Worm (Caenorhabditis elegans): Measurements from ENCODE around the gene R11A8.1.

Gene R11A8.1

ce11 chrIV:10403193-10404058 is 46.5 kb upstream of the R11A8.1 start, which contains the start of gene gpa-7 (continued):
- TF ChIP-seq set-16 (GFP tag; IDR thresholded peaks at IDR 0.05) (peak; percentile 72), sdz-12 (GFP tag; optimal IDR thresholded peaks at IDR 0.05) (no peak), cey-2 (tag; optimal IDR thresholded peaks at IDR 0.05; ENCODE audit: borderline replicate concordance, insufficient read depth) (no peak), zip-2 (tag; optimal IDR thresholded peaks at IDR 0.05) (no peak), ZK337.2 (GFP tag; IDR thresholded peaks at IDR 0.05) (no peak), fkh-10 (GFP tag; optimal IDR thresholded peaks at IDR 0.05) (peak; percentile 81), D1046.2 (GFP tag; IDR thresholded peaks at IDR 0.05) (no peak), nhr-42 (GFP tag; IDR thresholded peaks at IDR 0.05) (no peak), pha-4 (GFP tag; IDR thresholded peaks at IDR 0.05) (no peak), pha-4 (tag; optimal IDR thresholded peaks at IDR 0.05) (no peak), ceh-32 (tag; optimal IDR thresholded peaks at IDR 0.05; ENCODE audit: poor library complexity) (peak; percentile 45), T20F7.1 (GFP tag; optimal IDR thresholded peaks at IDR 0.05) (no peak), lin-1 (GFP tag; IDR thresholded peaks at IDR 0.05) (no peak), mxl-2 (GFP tag; conservative IDR thresholded peaks at IDR 0.05) (no peak), egl-27 (tag; optimal IDR thresholded peaks at IDR 0.05) (no peak), daf-8 (GFP tag; IDR thresholded peaks at IDR 0.05) (no peak), unc-62 (GFP tag; optimal IDR thresholded peaks at IDR 0.05 in 1 of 2) (peak in 1 of 2 experiments; percentile 99), unc-62 (tag; optimal IDR thresholded peaks at IDR 0.05) (no peak), ama-1 (optimal IDR thresholded peaks at IDR 0.05) (no peak), nhr-6 (tag; optimal IDR thresholded peaks at IDR 0.05) (no peak), snpc-1.2 (GFP tag; IDR thresholded peaks at IDR 0.05) (no peak), mxl-3 (GFP tag; optimal IDR thresholded peaks at IDR 0.05) (peak; percentile 25), nhr-77 (tag; optimal IDR thresholded peaks at IDR 0.05) (no peak), gei-8 (GFP tag; optimal IDR thresholded peaks at IDR 0.05) (peak; percentile 65), hlh-30 (tag; optimal IDR thresholded peaks at IDR 0.05; ENCODE audit: insufficient read depth) (peak; percentile 48), rbr-2 (tag; optimal IDR thresholded peaks at IDR 0.05) (peak; percentile 88), zag-1 (tag; optimal IDR thresholded peaks at IDR 0.05) (no peak), daf-19 (GFP tag; conservative IDR thresholded peaks at IDR 0.05) (no peak), unc-130 (GFP tag; optimal IDR thresholded peaks at IDR 0.05) (no peak), fos-1 (tag; optimal IDR thresholded peaks at IDR 0.05) (no peak), daf-16 (GFP tag; optimal IDR thresholded peaks at IDR 0.05) (no peak), daf-16 (tag; optimal IDR thresholded peaks at IDR 0.05) (no peak), mes-2 (tag; optimal IDR thresholded peaks at IDR 0.05; ENCODE audit: poor library complexity, severe bottlenecking) (no peak), tra-1 (GFP tag; IDR thresholded peaks at IDR 0.05) (no peak), ztf-11 (tag; optimal IDR thresholded peaks at IDR 0.05) (no peak), arid-1 (GFP tag; conservative IDR thresholded peaks at IDR 0.05) (no peak), F37D6.2 (tag; optimal IDR thresholded peaks at IDR 0.05) (peak; percentile 64), ZK546.5 (tag; optimal IDR thresholded peaks at IDR 0.05) (no peak), zfp-2 (tag; optimal IDR thresholded peaks at IDR 0.05) (no peak), ceh-28 (tag; optimal IDR thresholded peaks at IDR 0.05) (no peak), aly-2 (tag; optimal IDR thresholded peaks at IDR 0.05) (no peak), R02D3.7 (tag; optimal IDR thresholded peaks at IDR 0.05) (no peak), madf-5 (GFP tag; IDR thresholded peaks at IDR 0.05) (no peak), nhr-102 (tag; optimal IDR thresholded peaks at IDR 0.05) (no peak), F26F4.8 (GFP tag; conservative IDR thresholded peaks at IDR 0.05) (no peak), vab-7 (GFP tag; IDR thresholded peaks at IDR 0.05) (no peak), lin-38 (GFP tag; IDR thresholded peaks at IDR 0.05) (no peak), nhr-10 (tag; optimal IDR thresholded peaks at IDR 0.05) (no peak), aha-1 (tag) (peak; percentile 97), tag-97 (GFP tag; IDR thresholded peaks at IDR 0.05) (no peak), Y5F2A.4 (GFP tag; optimal IDR thresholded peaks at IDR 0.05) (no peak)

Measured in whole organism, L4 larva.